Fruit fly (Drosophila melanogaster) whole organism, embryonic: Measurements from ENCODE around the gene CG31041.

Experiments
- CG10147 ChIP-seq: fragments of 200-800 bp; sonication (Bioruptor generic); optimal IDR thresholded peaks from 2 replicates; lab custom pipeline; 2019; ENCODE audit warnings: missing biosample characterization, mild to moderate bottlenecking, missing genetic modification characterization, moderate library complexity
- CG1024 ChIP-seq: fragments of 200-800 bp; sonication (Bioruptor generic); IDR thresholded peaks from 2 replicates; pipeline ENCODE4 v1.3.6; 2022; ENCODE audit warnings: missing biosample characterization, missing genetic modification characterization
- CG10321 ChIP-seq: fragments of 200-800 bp; sonication (Bioruptor generic); IDR thresholded peaks from 2 replicates; pipeline ENCODE4 v1.3.6; 2022; ENCODE audit warnings: missing biosample characterization, missing genetic modification characterization
- CG10654 ChIP-seq: fragments of 200-800 bp; sonication (Bioruptor generic); optimal IDR thresholded peaks from 2 replicates; lab custom pipeline; 2016; ENCODE audit warnings: missing biosample characterization, missing genetic modification characterization
- CG10959 ChIP-seq: fragments of 200-800 bp; sonication (Bioruptor generic); IDR thresholded peaks from 2 replicates; pipeline ENCODE4 v1.3.6; 2022; ENCODE audit warnings: missing biosample characterization, missing genetic modification characterization
- CG11085 ChIP-seq: fragments of 200-800 bp; sonication (Bioruptor generic); IDR thresholded peaks from 2 replicates; pipeline ENCODE4 v1.3.6; 2022; ENCODE audit warnings: missing biosample characterization, missing genetic modification characterization
- CG11398 ChIP-seq: fragments of 200-800 bp; sonication (Bioruptor generic); optimal IDR thresholded peaks from 2 replicates; lab custom pipeline; 2016; ENCODE audit warnings: missing biosample characterization, missing genetic modification characterization
- CG11456 ChIP-seq: fragments of 200-800 bp; sonication (Bioruptor generic); IDR thresholded peaks from 3 replicates; pipeline ENCODE4 v1.3.6; 2022; ENCODE audit warnings: missing biosample characterization, missing genetic modification characterization
- CG11560 ChIP-seq: fragments of 200-800 bp; sonication (Bioruptor generic); IDR thresholded peaks from 3 replicates; pipeline ENCODE4 v1.3.6; 2022; ENCODE audit warnings: missing biosample characterization, missing genetic modification characterization
- CG12299 ChIP-seq: fragments of 200-800 bp; sonication (Bioruptor generic); optimal IDR thresholded peaks from 2 replicates; lab custom pipeline; 2018; ENCODE audit warnings: missing biosample characterization, mild to moderate bottlenecking, missing genetic modification characterization
- CG1233 ChIP-seq: fragments of 200-800 bp; sonication (Bioruptor generic); optimal IDR thresholded peaks from 4 replicates; lab custom pipeline; 2018; ENCODE audit warnings: missing biosample characterization, mild to moderate bottlenecking, missing genetic modification characterization
- CG14014 ChIP-seq: fragments of 200-800 bp; sonication (Bioruptor generic); IDR thresholded peaks from 2 replicates; pipeline ENCODE4 v1.3.6; 2022; ENCODE audit warnings: missing biosample characterization, missing genetic modification characterization
- CG14050 ChIP-seq: fragments of 200-800 bp; sonication (Bioruptor generic); IDR thresholded peaks from 3 replicates; pipeline ENCODE4 v1.3.6; 2022; ENCODE audit warnings: missing biosample characterization, missing genetic modification characterization
- CG1603 ChIP-seq: fragments of 200-800 bp; sonication (Bioruptor generic); optimal IDR thresholded peaks from 2 replicates; lab custom pipeline; 2019; ENCODE audit warnings: missing biosample characterization, mild to moderate bottlenecking, missing genetic modification characterization, moderate library complexity
- CG16779 ChIP-seq: fragments of 200-800 bp; sonication (Bioruptor generic); IDR thresholded peaks from 2 replicates; pipeline ENCODE4 v1.3.6; 2022; ENCODE audit warnings: missing biosample characterization, missing genetic modification characterization
- CG17186 ChIP-seq: fragments of 200-800 bp; sonication (Bioruptor generic); optimal IDR thresholded peaks from 3 replicates; lab custom pipeline; 2017; ENCODE audit warnings: missing biosample characterization, missing genetic modification reagents, missing genetic modification characterization
- CG3065 ChIP-seq: fragments of 200-800 bp; sonication (Bioruptor generic); optimal IDR thresholded peaks from 2 replicates; lab custom pipeline; 2016; ENCODE audit warnings: missing biosample characterization, missing genetic modification characterization
- CG3838 ChIP-seq: fragments of 200-800 bp; sonication (Bioruptor generic); optimal IDR thresholded peaks from 3 replicates; lab custom pipeline; 2016; ENCODE audit warnings: missing biosample characterization, missing genetic modification characterization
- CG4328 ChIP-seq: fragments of 200-800 bp; sonication (Bioruptor generic); optimal IDR thresholded peaks from 3 replicates; lab custom pipeline; 2017; ENCODE audit warnings: missing biosample characterization, missing genetic modification reagents, missing genetic modification characterization
- CG8281 ChIP-seq: fragments of 200-800 bp; sonication (Bioruptor generic); optimal IDR thresholded peaks from 2 replicates; lab custom pipeline; 2018; ENCODE audit warnings: missing biosample characterization, mild to moderate bottlenecking, missing genetic modification characterization, moderate library complexity
- CG9215 ChIP-seq: fragments of 200-800 bp; sonication (Bioruptor generic); IDR thresholded peaks from 2 replicates; pipeline ENCODE4 v1.3.6; 2022; ENCODE audit warnings: missing biosample characterization, missing genetic modification characterization
- CG9727 ChIP-seq: fragments of 200-800 bp; sonication (Bioruptor generic); optimal IDR thresholded peaks from 3 replicates; lab custom pipeline; 2017; ENCODE audit warnings: missing biosample characterization, mild to moderate bottlenecking, missing genetic modification characterization
- Fer1 ChIP-seq: fragments of 200-800 bp; sonication (Bioruptor generic); optimal IDR thresholded peaks from 2 replicates; lab custom pipeline; 2017; ENCODE audit warnings: missing biosample characterization, mild to moderate bottlenecking, missing genetic modification characterization
- Fer3 ChIP-seq: fragments of 200-800 bp; sonication (Bioruptor generic); optimal IDR thresholded peaks from 2 replicates; lab custom pipeline; 2018; ENCODE audit warnings: missing biosample characterization, mild to moderate bottlenecking, missing genetic modification characterization, moderate library complexity
- Lhr ChIP-seq: fragments of 200-800 bp; sonication (Bioruptor generic); optimal IDR thresholded peaks from 3 replicates; lab custom pipeline; 2017; ENCODE audit warnings: mild to moderate bottlenecking, missing biosample characterization, missing genetic modification reagents, missing genetic modification characterization
- MESR4 ChIP-seq: fragments of 200-800 bp; sonication (Bioruptor generic); optimal IDR thresholded peaks from 2 replicates; lab custom pipeline; 2018; ENCODE audit warnings: missing biosample characterization, mild to moderate bottlenecking, missing genetic modification characterization, moderate library complexity
- Mrtf ChIP-seq: fragments of 200-800 bp; sonication (Bioruptor generic); IDR thresholded peaks from 3 replicates; pipeline ENCODE4 v1.3.6; 2022; ENCODE audit warnings: missing biosample characterization, missing genetic modification characterization
- NFAT ChIP-seq: fragments of 200-800 bp; sonication (Bioruptor generic); IDR thresholded peaks from 2 replicates; pipeline ENCODE4 v1.3.6; 2022; ENCODE audit warnings: missing biosample characterization, missing genetic modification characterization
- Tbp ChIP-seq: fragments of >200 bp; optimal IDR thresholded peaks from 2 replicates; lab custom pipeline; 2018; ENCODE audit warnings: missing biosample characterization, missing genetic modification characterization
- Usf ChIP-seq: fragments of 200-800 bp; sonication (Bioruptor generic); optimal IDR thresholded peaks from 2 replicates; lab custom pipeline; 2017; ENCODE audit warnings: missing genotype, missing biosample characterization, missing genetic modification characterization
- YL-1 ChIP-seq: fragments of 200-800 bp; sonication (Bioruptor generic); optimal IDR thresholded peaks from 3 replicates; lab custom pipeline; 2017; ENCODE audit warnings: missing biosample characterization, mild to moderate bottlenecking, missing genetic modification characterization
- az2 ChIP-seq: fragments of 200-800 bp; sonication (Bioruptor generic); optimal IDR thresholded peaks from 3 replicates; lab custom pipeline; 2016; ENCODE audit warnings: missing biosample characterization, missing genetic modification characterization
- eve ChIP-seq, 2 experiments: fragments of >200 bp; optimal IDR thresholded peaks; 2 replicates each; lab custom pipeline; 2017; ENCODE audit warnings: missing biosample characterization in 2 of 2, missing genetic modification characterization in 2 of 2
- ftz-f1 ChIP-seq: fragments of 200-800 bp; sonication (Bioruptor generic); optimal IDR thresholded peaks from 2 replicates; lab custom pipeline; 2016; ENCODE audit warnings: missing biosample characterization, missing genetic modification characterization
- gcm2 ChIP-seq: fragments of 200-800 bp; sonication (Bioruptor generic); optimal IDR thresholded peaks from 2 replicates; lab custom pipeline; 2016; ENCODE audit warnings: missing biosample characterization, missing genetic modification characterization
- kay ChIP-seq: fragments of 200-800 bp; sonication (Bioruptor generic); optimal IDR thresholded peaks from 2 replicates; lab custom pipeline; 2016; ENCODE audit warnings: missing biosample characterization, missing genetic modification characterization
- klu ChIP-seq: fragments of 200-800 bp; sonication (Bioruptor generic); IDR thresholded peaks from 2 replicates; pipeline ENCODE4 v1.3.6; 2022; ENCODE audit warnings: missing biosample characterization, missing genetic modification characterization
- knrl ChIP-seq: fragments of 200-800 bp; sonication (Bioruptor generic); IDR thresholded peaks from 3 replicates; pipeline ENCODE4 v1.3.6; 2022; ENCODE audit warnings: missing biosample characterization, missing genetic modification characterization; ENCODE audit not compliant: partially characterized antibody
- lab ChIP-seq: fragments of 200-800 bp; sonication (Bioruptor generic); optimal IDR thresholded peaks from 3 replicates; lab custom pipeline; 2017; ENCODE audit warnings: missing biosample characterization, missing genetic modification characterization, mild to moderate bottlenecking, moderate library complexity, missing genetic modification reagents
- pb ChIP-seq: fragments of 200-800 bp; sonication (Bioruptor generic); optimal IDR thresholded peaks from 3 replicates; lab custom pipeline; 2016; ENCODE audit warnings: missing biosample characterization, missing genetic modification characterization
- row ChIP-seq: fragments of 200-800 bp; sonication (Bioruptor generic); IDR thresholded peaks from 3 replicates; pipeline ENCODE4 v1.3.6; 2022; ENCODE audit warnings: missing biosample characterization, missing genetic modification characterization
- sc ChIP-seq, 3 experiments: fragments of >200 bp in 2 of 3; fragments of 200-800 bp in 1 of 3; sonication (Bioruptor generic) in 1 of 3; optimal IDR thresholded peaks; 2 replicates in 2 of 3; 3 replicates in 1 of 3; lab custom pipeline; 2017; ENCODE audit warnings: mild to moderate bottlenecking in 1 of 3, missing biosample characterization in 1 of 3, missing genetic modification characterization in 1 of 3, missing genetic modification reagents in 1 of 3
- scrt ChIP-seq: fragments of 200-800 bp; sonication (Bioruptor generic); optimal IDR thresholded peaks from 2 replicates; lab custom pipeline; 2018; ENCODE audit warnings: missing biosample characterization, mild to moderate bottlenecking, missing genetic modification characterization, moderate library complexity
- sens ChIP-seq: fragments of 200-800 bp; sonication (Bioruptor generic); peaks from one replicate; lab custom pipeline; 2016; ENCODE audit warnings: missing biosample characterization, missing genetic modification characterization
- sqz ChIP-seq: fragments of 200-800 bp; sonication (Bioruptor generic); optimal IDR thresholded peaks from 3 replicates; lab custom pipeline; 2018; ENCODE audit warnings: missing biosample characterization, mild to moderate bottlenecking, missing genetic modification characterization
- sr ChIP-seq: fragments of 200-800 bp; sonication (Bioruptor generic); IDR thresholded peaks from 3 replicates; pipeline ENCODE4 v1.3.6; 2022; ENCODE audit warnings: missing biosample characterization, missing genetic modification characterization
- ttk ChIP-seq: fragments of 200-800 bp; sonication (Bioruptor generic); IDR thresholded peaks from 2 replicates; pipeline ENCODE4 v2.1.2; 2022; ENCODE audit warnings: missing biosample characterization, missing genetic modification characterization
- wdn ChIP-seq: fragments of 200-800 bp; sonication (Bioruptor generic); IDR thresholded peaks from 2 replicates; pipeline ENCODE4 v1.3.6; 2022; ENCODE audit warnings: missing biosample characterization, missing genetic modification characterization
- wek ChIP-seq: fragments of 200-800 bp; sonication (Bioruptor generic); optimal IDR thresholded peaks from 3 replicates; lab custom pipeline; 2018; ENCODE audit warnings: missing biosample characterization, mild to moderate bottlenecking, missing genetic modification characterization, moderate library complexity
- zfh1 ChIP-seq: fragments of 200-800 bp; sonication (Bioruptor generic); IDR thresholded peaks from 3 replicates; pipeline ENCODE4 v1.3.6; 2022; ENCODE audit warnings: missing biosample characterization, missing genetic modification characterization

The CG31041 gene

DNA sequence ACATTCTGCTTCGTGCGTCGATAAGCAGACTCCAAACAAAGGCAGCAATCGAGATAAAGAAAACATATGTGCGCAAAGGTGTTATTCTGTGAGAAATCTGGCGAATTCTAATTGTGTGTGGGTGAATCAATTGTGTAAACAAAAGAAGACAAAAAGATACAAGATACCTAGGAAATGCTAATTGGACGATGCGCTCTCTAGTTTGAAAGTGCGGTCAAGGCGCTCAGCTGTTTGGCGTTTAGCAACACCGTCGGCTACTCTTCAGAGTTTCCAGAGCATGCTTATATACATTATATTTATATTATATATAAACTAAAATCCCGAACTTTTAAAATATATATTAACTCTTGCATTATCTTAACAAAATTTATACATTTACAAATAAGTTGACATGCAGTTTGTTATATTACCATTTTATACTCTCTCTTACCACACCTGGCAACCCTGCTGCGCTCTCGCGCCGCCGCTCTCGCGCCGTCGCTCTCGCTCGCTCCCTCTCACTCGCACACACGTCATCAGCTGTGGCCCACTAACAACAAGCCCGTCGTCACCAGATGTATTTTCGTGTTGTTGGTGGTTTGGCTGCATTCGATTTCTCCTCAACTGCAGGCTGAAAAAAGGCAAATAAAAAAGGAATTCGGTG lies 27.9 kb upstream of the CG31041 start, which contains the start of gene CG1907 (continued):
- peak; percentile 98 for TF ChIP-seq Fer3 (tag; lab: Kevin White, UChicago)
- peak; percentile 72 for TF ChIP-seq CG11398 (GFP tag; lab: Kevin White, UChicago)
- TF ChIP-seq CG11456 = peak; percentile 97
- TF ChIP-seq CG1024 (GFP tag; lab: Robert Waterston, UW) = peak; percentile 97
- peak; percentile 98 for TF ChIP-seq CG10654 (GFP tag; lab: Kevin White, UChicago)
- TF ChIP-seq ttk (GFP tag; lab: Robert Waterston, UW) = peak; percentile 99
- peak; percentile 98 for TF ChIP-seq CG14050 (GFP tag; lab: Robert Waterston, UW)
- peak; percentile 98 for TF ChIP-seq sens
- peak in 1 of 2 experiments; percentile 81 for TF ChIP-seq eve (GFP tag; optimal IDR thresholded peaks at IDR 0.05; lab: Kevin White, UChicago)
- peak; percentile 96 for TF ChIP-seq YL-1 (GFP tag; lab: Kevin White, UChicago)
- peak; percentile 98 for TF ChIP-seq CG11085
- peak; percentile 96 for TF ChIP-seq wdn (GFP tag; lab: Robert Waterston, UW)
- peak; percentile 83 for TF ChIP-seq CG3838 (GFP tag; lab: Kevin White, UChicago)
- peak; percentile 92 for TF ChIP-seq CG17186
- TF ChIP-seq CG1603 (tag; lab: Kevin White, UChicago) = peak; percentile 84
- peak; percentile 96 for TF ChIP-seq CG9215 (GFP tag; lab: Robert Waterston, UW)
- peak; percentile 98 for TF ChIP-seq CG10959
- peak; percentile 97 for TF ChIP-seq Mrtf
- peak; percentile 95 for TF ChIP-seq Usf (GFP tag; lab: Kevin White, UChicago)
- TF ChIP-seq CG14014 (GFP tag; lab: Robert Waterston, UW) = peak; percentile 98
- TF ChIP-seq CG4328 (GFP tag; lab: Kevin White, UChicago) = peak; percentile 97
- TF ChIP-seq CG8281 (tag; lab: Kevin White, UChicago) = peak; percentile 91
- peak; percentile 45 for TF ChIP-seq MESR4 (GFP tag; lab: Kevin White, UChicago)
- peak; percentile 97 for TF ChIP-seq klu (GFP tag; lab: Robert Waterston, UW)
- TF ChIP-seq CG1233 (GFP tag; lab: Kevin White, UChicago) = peak; percentile 98
- peak; percentile 89 for TF ChIP-seq CG16779
- peak; percentile 97 for TF ChIP-seq az2 (GFP tag; lab: Kevin White, UChicago)
- peak; percentile 74 for TF ChIP-seq pb (GFP tag; lab: Kevin White, UChicago)
- TF ChIP-seq CG3065 (GFP tag; lab: Kevin White, UChicago) = peak; percentile 91
- peak; percentile 42; the same call in 1 of the 3 replicates for TF ChIP-seq knrl (GFP tag; lab: Robert Waterston, UW)
- peak; percentile 95 for TF ChIP-seq kay
- TF ChIP-seq CG10147 (GFP tag; lab: Kevin White, UChicago) = peak; percentile 97
- TF ChIP-seq scrt = peak; percentile 95
- peak; percentile 86 for TF ChIP-seq CG10321 (GFP tag; lab: Robert Waterston, UW)
- TF ChIP-seq NFAT (GFP tag; lab: Robert Waterston, UW) = peak; percentile 96
- peak; percentile 99 for TF ChIP-seq zfh1
- peak; percentile 99 for TF ChIP-seq lab (GFP tag; lab: Kevin White, UChicago)
- peak; percentile 87 for TF ChIP-seq ftz-f1 (GFP tag; lab: Kevin White, UChicago)
- no peak for TF ChIP-seq sc (optimal IDR thresholded peaks at IDR 0.05; lab: Kevin White, UChicago)
- TF ChIP-seq sc (GFP tag; optimal IDR thresholded peaks at IDR 0.05; lab: Kevin White, UChicago) = peak; percentile 97
- TF ChIP-seq gcm2 (GFP tag; lab: Kevin White, UChicago) = peak; percentile 62
- peak; percentile 100 for TF ChIP-seq row (GFP tag; lab: Robert Waterston, UW)
- peak; percentile 90 for TF ChIP-seq CG11560 (tag; lab: Robert Waterston, UW)
- TF ChIP-seq sr (GFP tag; lab: Robert Waterston, UW) = peak; percentile 83; the same call in 2 of the 3 replicates
- peak; percentile 95 for TF ChIP-seq Lhr
- TF ChIP-seq sqz (GFP tag; lab: Kevin White, UChicago) = peak; percentile 96
- peak; percentile 78 for TF ChIP-seq wek
- TF ChIP-seq Tbp (GFP tag; lab: Kevin White, UChicago) = no peak
- peak; percentile 99 for TF ChIP-seq Fer1 (GFP tag; lab: Kevin White, UChicago)
- peak; percentile 96 for TF ChIP-seq CG12299 (tag; lab: Kevin White, UChicago)
- peak; percentile 99 for TF ChIP-seq CG9727
